Worm (Caenorhabditis elegans) whole organism, early embryonic: ENCODE results near the gene K01A11.3.

Experiments
- B0310.2 ChIP-seq: sonication (generic microtip); optimal IDR thresholded peaks from 2 replicates; lab custom pipeline; 2016; ENCODE audit warnings: mild to moderate bottlenecking, missing genetic modification characterization, missing compliant biosample characterization
- F13C5.2 ChIP-seq: sonication (generic microtip); optimal IDR thresholded peaks from 2 replicates; lab custom pipeline; 2017; ENCODE audit warnings: mild to moderate bottlenecking, missing genetic modification characterization, inconsistent platforms, missing compliant biosample characterization
- ama-1 ChIP-seq: fragments of 150-350 bp; optimal IDR thresholded peaks from 2 replicates; lab custom pipeline; 2014
- ceh-13 ChIP-seq: fragments of 200-800 bp; sonication (Bioruptor generic); optimal IDR thresholded peaks from 2 replicates; lab custom pipeline; 2018; ENCODE audit warnings: mild to moderate bottlenecking, missing genetic modification characterization, missing compliant biosample characterization
- ceh-36 ChIP-seq: sonication (generic microtip); optimal IDR thresholded peaks from 2 replicates; lab custom pipeline; 2016; ENCODE audit warnings: missing genetic modification characterization, inconsistent platforms, missing compliant biosample characterization
- flt-1 ChIP-seq: fragments of 200-800 bp; sonication (Bioruptor generic); IDR thresholded peaks from 2 replicates; pipeline ENCODE4 v1.3.6; 2022; ENCODE audit warnings: missing genetic modification characterization, missing compliant biosample characterization
- hmbx-1 ChIP-seq: sonication (generic microtip); optimal IDR thresholded peaks from 2 replicates; lab custom pipeline; 2016; ENCODE audit warnings: mild to moderate bottlenecking, missing genetic modification characterization, missing compliant biosample characterization
- hmg-4 ChIP-seq: fragments of 200-800 bp; sonication (Bioruptor generic); optimal IDR thresholded peaks from 2 replicates; lab custom pipeline; 2018; ENCODE audit warnings: mild to moderate bottlenecking, missing genetic modification characterization, missing compliant biosample characterization
- pes-1 ChIP-seq: fragments of 200-800 bp; sonication (Bioruptor generic); IDR thresholded peaks from 2 replicates; pipeline ENCODE4 v1.3.6; 2022; ENCODE audit warnings: missing genetic modification reagents, missing genetic modification characterization, missing compliant biosample characterization
- scrt-1 ChIP-seq: fragments of 200-800 bp; sonication (Bioruptor generic); IDR thresholded peaks from 2 replicates; pipeline ENCODE4 v1.3.6; 2022; ENCODE audit warnings: missing genetic modification characterization, missing compliant biosample characterization
- sea-1 ChIP-seq: fragments of 200-800 bp; sonication (Bioruptor generic); conservative IDR thresholded peaks from 2 replicates; pipeline ENCODE4 v1.3.6; 2022; ENCODE audit warnings: missing genetic modification characterization, missing compliant biosample characterization
- tbx-11 ChIP-seq: fragments of 200-800 bp; sonication (Bioruptor generic); IDR thresholded peaks from 2 replicates; pipeline ENCODE4 v1.3.6; 2022; ENCODE audit warnings: missing genetic modification characterization, missing compliant biosample characterization
- tbx-37 ChIP-seq: fragments of 200-800 bp; sonication (Bioruptor generic); conservative IDR thresholded peaks from 2 replicates; pipeline ENCODE4 v1.3.6; 2022; ENCODE audit warnings: missing genetic modification reagents, missing genetic modification characterization, missing compliant biosample characterization
- tra-4 ChIP-seq: sonication (generic microtip); optimal IDR thresholded peaks from 2 replicates; lab custom pipeline; 2017; ENCODE audit warnings: missing genetic modification characterization, missing compliant biosample characterization

- TF ChIP-seq B0310.2 (tag; lab: Kevin White, UChicago), result no peak
- no peak for TF ChIP-seq pes-1 (GFP tag; lab: Robert Waterston, UW)
- no peak for TF ChIP-seq flt-1
- TF ChIP-seq ceh-36 (tag; lab: Kevin White, UChicago), result no peak
- TF ChIP-seq ama-1, result no peak
- peak; percentile 26 for TF ChIP-seq F13C5.2 (tag; lab: Kevin White, UChicago)
- TF ChIP-seq scrt-1 (GFP tag; lab: Robert Waterston, UW), result no peak
- no peak for TF ChIP-seq tbx-37 (GFP tag; lab: Robert Waterston, UW)
- no peak for TF ChIP-seq ceh-13 (GFP tag; lab: Kevin White, UChicago)
- TF ChIP-seq tbx-11 (GFP tag; lab: Robert Waterston, UW), result no peak
- no peak for TF ChIP-seq hmg-4 (GFP tag; lab: Kevin White, UChicago)
- TF ChIP-seq hmbx-1 (tag; lab: Kevin White, UChicago), result no peak
- TF ChIP-seq tra-4 (tag; lab: Kevin White, UChicago), result no peak
- TF ChIP-seq sea-1 (GFP tag; lab: Robert Waterston, UW), result no peak
Measured at ce11 chrIII:3471403-3472053, 19.1 kb upstream of the K01A11.3 start, which contains the start of gene rsu-1.
